Worm (Caenorhabditis elegans): ENCODE results near the gene smim-14.

Gene smim-14

ce11 chrIII:3476245-3476644 lies 6.7 kb upstream of the smim-14 start:
- TF ChIP-seq nfya-1 (tag; optimal IDR thresholded peaks at IDR 0.05; ENCODE audit: insufficient read depth) = peak; percentile 44
- no peak for TF ChIP-seq zag-1 (tag; optimal IDR thresholded peaks at IDR 0.05)

ce11 chrIII:3475497-3475896 lies 6.0 kb upstream of the smim-14 start, which contains the start of gene C34C12.9:
Gene C34C12.9, minus strand, starts transcription at chrIII:3475512.
- TF ChIP-seq elt-1 (tag; optimal IDR thresholded peaks at IDR 0.05) (no peak), elt-2 (tag; optimal IDR thresholded peaks at IDR 0.05) (peak; percentile 48), snpc-4 (tag; optimal IDR thresholded peaks at IDR 0.05) (no peak), fkh-10 (GFP tag; optimal IDR thresholded peaks at IDR 0.05) (no peak), hmg-11 (tag; optimal IDR thresholded peaks at IDR 0.05) (no peak), fos-1 (tag; optimal IDR thresholded peaks at IDR 0.05) (no peak), nhr-43 (tag; optimal IDR thresholded peaks at IDR 0.05; ENCODE audit: poor library complexity, severe bottlenecking) (no peak), nhr-237 (tag; optimal IDR thresholded peaks at IDR 0.05) (no peak)

- TF ChIP-seq tbx-2 (tag; optimal IDR thresholded peaks at IDR 0.05) = no peak
- no peak for TF ChIP-seq nhr-12 (tag; optimal IDR thresholded peaks at IDR 0.05)
- no peak for TF ChIP-seq unc-62 (GFP tag; optimal IDR thresholded peaks at IDR 0.05)
- TF ChIP-seq ztf-4 (tag; optimal IDR thresholded peaks at IDR 0.05) = no peak
- TF ChIP-seq ama-1 (optimal IDR thresholded peaks at IDR 0.05) = no peak
- peak; percentile 38 for TF ChIP-seq elt-2 (tag; optimal IDR thresholded peaks at IDR 0.05)
- TF ChIP-seq nhr-237 (tag; optimal IDR thresholded peaks at IDR 0.05) = no peak
- TF ChIP-seq fos-1 (tag; optimal IDR thresholded peaks at IDR 0.05) = no peak
- TF ChIP-seq snpc-4 (tag; optimal IDR thresholded peaks at IDR 0.05) = no peak
- no peak for TF ChIP-seq mdl-1 (tag; optimal IDR thresholded peaks at IDR 0.05)
- TF ChIP-seq nhr-25 (tag; optimal IDR thresholded peaks at IDR 0.05) = no peak
- TF ChIP-seq pqm-1 (tag; optimal IDR thresholded peaks at IDR 0.05) = peak; percentile 68
Observed at ce11 chrIII:3475014-3475413, 5.5 kb upstream of the smim-14 start.

ce11 chrIII:3471403-3472053 lies 2.0 kb upstream of the smim-14 start, which contains the start of gene rsu-1:
Gene rsu-1, plus strand, starts transcription at chrIII:3472003.
- TF ChIP-seq lsy-12 (tag; optimal IDR thresholded peaks at IDR 0.05) (no peak), eor-1 (tag; optimal IDR thresholded peaks at IDR 0.05) (no peak), unc-62 (GFP tag; optimal IDR thresholded peaks at IDR 0.05) (no peak), pqm-1 (tag; optimal IDR thresholded peaks at IDR 0.05) (peak; percentile 48), pha-4 (tag; optimal IDR thresholded peaks at IDR 0.05) (peak; percentile 45), nhr-11 (tag; optimal IDR thresholded peaks at IDR 0.05) (no peak), zag-1 (tag; optimal IDR thresholded peaks at IDR 0.05) (no peak), nhr-76 (tag; optimal IDR thresholded peaks at IDR 0.05) (no peak), ama-1 (optimal IDR thresholded peaks at IDR 0.05) (no peak), nfya-1 (tag; optimal IDR thresholded peaks at IDR 0.05; ENCODE audit: insufficient read depth) (peak; percentile 68), ceh-28 (tag; optimal IDR thresholded peaks at IDR 0.05) (peak; percentile 50), daf-12 (tag; optimal IDR thresholded peaks at IDR 0.05) (no peak), nhr-237 (tag; optimal IDR thresholded peaks at IDR 0.05) (no peak), elt-2 (tag; optimal IDR thresholded peaks at IDR 0.05) (peak; percentile 31), hmg-11 (tag; optimal IDR thresholded peaks at IDR 0.05) (peak; percentile 81), nhr-23 (tag; optimal IDR thresholded peaks at IDR 0.05) (peak; percentile 44), elt-1 (tag; optimal IDR thresholded peaks at IDR 0.05) (no peak), egl-5 (tag; optimal IDR thresholded peaks at IDR 0.05) (no peak), unc-39 (tag; optimal IDR thresholded peaks at IDR 0.05) (no peak), skn-1 (tag; optimal IDR thresholded peaks at IDR 0.05) (no peak), lin-39 (tag; optimal IDR thresholded peaks at IDR 0.05) (peak; percentile 50), lin-15B (tag; optimal IDR thresholded peaks at IDR 0.05) (peak; percentile 48), ceh-16 (tag; optimal IDR thresholded peaks at IDR 0.05) (no peak), ZK546.5 (tag; optimal IDR thresholded peaks at IDR 0.05) (no peak), tbx-2 (tag; optimal IDR thresholded peaks at IDR 0.05) (no peak), ztf-11 (tag; optimal IDR thresholded peaks at IDR 0.05) (no peak), elt-3 (tag; optimal IDR thresholded peaks at IDR 0.05) (no peak), nhr-25 (tag; optimal IDR thresholded peaks at IDR 0.05) (peak; percentile 83), ceh-82 (tag; optimal IDR thresholded peaks at IDR 0.05) (no peak), snpc-4 (tag; optimal IDR thresholded peaks at IDR 0.05) (no peak), ztf-4 (tag; optimal IDR thresholded peaks at IDR 0.05) (no peak)

All from whole organism, L3 larva.